Fruit fly (Drosophila melanogaster) Kc167 (cell line): ENCODE measurements around the gene Cyp4ac3.

Experiments used
- Myc ChIP-seq: fragments of >200 bp; optimal IDR thresholded peaks from 2 replicates; lab custom pipeline; 2017; ENCODE audit warnings: missing external identifiers
- Sin3A ChIP-seq: fragments of >200 bp; optimal IDR thresholded peaks from 2 replicates; lab custom pipeline; 2018; ENCODE audit warnings: missing external identifiers
- h ChIP-seq: fragments of >200 bp; optimal IDR thresholded peaks from 3 replicates; lab custom pipeline; 2018; ENCODE audit warnings: missing external identifiers
- insv ChIP-seq: fragments of >200 bp; optimal IDR thresholded peaks from 3 replicates; lab custom pipeline; 2018; ENCODE audit warnings: missing external identifiers
- psq ChIP-seq: fragments of >200 bp; optimal IDR thresholded peaks from 2 replicates; lab custom pipeline; 2017; ENCODE audit warnings: missing external identifiers
- ttk ChIP-seq: sonication (Bioruptor generic); optimal IDR thresholded peaks from 2 replicates; lab custom pipeline; 2017; ENCODE audit warnings: missing external identifiers

- no peak for TF ChIP-seq Sin3A (lab: Kevin White, UChicago)
- no peak for TF ChIP-seq psq (lab: Kevin White, UChicago)
- no peak for TF ChIP-seq Myc (lab: Kevin White, UChicago)
- TF ChIP-seq h (lab: Kevin White, UChicago): no peak
- TF ChIP-seq ttk (lab: Kevin White, UChicago): no peak
- no peak for TF ChIP-seq insv (lab: Kevin White, UChicago)
Measured at dm6 chr2L:5259076-5259843, 9.0 kb upstream of the Cyp4ac3 start.
